Fruit fly (Drosophila melanogaster) whole organism, wandering third instar larva: ENCODE data around the gene CG18473.

Source experiments
- Abd-B ChIP-seq: fragments of >200 bp; optimal IDR thresholded peaks from 2 replicates; lab custom pipeline; 2017; ENCODE audit warnings: missing biosample characterization, missing genetic modification characterization
- CG32264 ChIP-seq: fragments of 200-800 bp; sonication (Bioruptor generic); optimal IDR thresholded peaks from 2 replicates; lab custom pipeline; 2016; ENCODE audit warnings: missing biosample characterization, missing genetic modification characterization
- CG9705 ChIP-seq: fragments of 200-800 bp; sonication (Bioruptor generic); optimal IDR thresholded peaks from 2 replicates; lab custom pipeline; 2018; ENCODE audit warnings: missing biosample characterization, mild to moderate bottlenecking, missing genetic modification characterization
- CrebA ChIP-seq: fragments of 200-800 bp; sonication (Bioruptor generic); optimal IDR thresholded peaks from 2 replicates; lab custom pipeline; 2016; ENCODE audit warnings: missing biosample characterization, mild to moderate bottlenecking, missing genetic modification characterization, borderline replicate concordance
- Dfd ChIP-seq: fragments of >200 bp; optimal IDR thresholded peaks from 2 replicates; lab custom pipeline; 2017; ENCODE audit warnings: missing biosample characterization, missing genetic modification characterization
- Dif ChIP-seq: fragments of 200-275, 200-300 bp; sonication (Bioruptor generic); optimal IDR thresholded peaks from 2 replicates; lab custom pipeline; 2018; ENCODE audit warnings: missing biosample characterization, missing genetic modification characterization; ENCODE audit not compliant: partially characterized antibody
- GATAd ChIP-seq: sonication (Bioruptor generic); optimal IDR thresholded peaks from 2 replicates; lab custom pipeline; 2016; ENCODE audit warnings: missing biosample characterization, missing genetic modification characterization
- HLH106 ChIP-seq: fragments of 200-800 bp; optimal IDR thresholded peaks from 3 replicates; lab custom pipeline; 2019; ENCODE audit warnings: missing biosample characterization, mild to moderate bottlenecking, missing genetic modification characterization, moderate library complexity
- Hnf4 ChIP-seq: fragments of 200-800 bp; sonication (Bioruptor generic); optimal IDR thresholded peaks from 2 replicates; lab custom pipeline; 2016; ENCODE audit warnings: missing biosample characterization, mild to moderate bottlenecking, missing genetic modification characterization
- Hr78 ChIP-seq: fragments of >200 bp; optimal IDR thresholded peaks from 2 replicates; lab custom pipeline; 2017; ENCODE audit warnings: missing biosample characterization, missing genetic modification characterization
- Hr83 ChIP-seq: fragments of 200-300 bp; sonication (Bioruptor generic); optimal IDR thresholded peaks from 2 replicates; lab custom pipeline; 2016; ENCODE audit warnings: missing biosample characterization, mild to moderate bottlenecking, missing genetic modification characterization, moderate library complexity; ENCODE audit not compliant: poor library complexity, severe bottlenecking
- Jra ChIP-seq: sonication (Bioruptor generic); optimal IDR thresholded peaks from 2 replicates; lab custom pipeline; 2016; ENCODE audit warnings: missing biosample characterization, missing genetic modification characterization
- Mio ChIP-seq: sonication (Bioruptor generic); optimal IDR thresholded peaks from 2 replicates; lab custom pipeline; 2016; ENCODE audit warnings: missing biosample characterization, missing genetic modification characterization
- Myc ChIP-seq: fragments of >200 bp; optimal IDR thresholded peaks from 2 replicates; lab custom pipeline; 2017
- N ChIP-seq: fragments of >200 bp; optimal IDR thresholded peaks from 2 replicates; lab custom pipeline; 2018; ENCODE audit warnings: missing biosample characterization, missing external identifiers, missing genetic modification characterization
- OdsH ChIP-seq: fragments of 200-800 bp; sonication (Bioruptor generic); optimal IDR thresholded peaks from 2 replicates; lab custom pipeline; 2016; ENCODE audit warnings: missing biosample characterization, mild to moderate bottlenecking, missing genetic modification characterization
- Rel ChIP-seq, 2 experiments: fragments of 200-800 bp; sonication (Bioruptor generic) in 1 of 2; optimal IDR thresholded peaks; 2 replicates in 1 of 2; 3 replicates in 1 of 2; lab custom pipeline; 2016 to 2019; ENCODE audit warnings: mild to moderate bottlenecking in 2 of 2, missing biosample characterization in 2 of 2, missing genetic modification characterization in 2 of 2, moderate library complexity in 1 of 2
- Sp1 ChIP-seq: fragments of 200-800 bp; sonication (Bioruptor generic); optimal IDR thresholded peaks from 3 replicates; lab custom pipeline; 2019; ENCODE audit warnings: missing biosample characterization, mild to moderate bottlenecking, missing genetic modification characterization, moderate library complexity
- Vsx2 ChIP-seq: fragments of 200-300, 225-300 bp; sonication (Bioruptor generic); optimal IDR thresholded peaks from 2 replicates; lab custom pipeline; 2018; ENCODE audit warnings: missing biosample characterization, missing genetic modification characterization; ENCODE audit not compliant: partially characterized antibody
- br ChIP-seq: fragments of 200-800 bp; sonication (Bioruptor generic); optimal IDR thresholded peaks from 2 replicates; lab custom pipeline; 2016; ENCODE audit warnings: missing biosample characterization, missing genetic modification characterization
- brk ChIP-seq: fragments of 200-800 bp; sonication (Bioruptor generic); optimal IDR thresholded peaks from 2 replicates; lab custom pipeline; 2016; ENCODE audit warnings: missing biosample characterization, mild to moderate bottlenecking, missing genetic modification characterization
- dl ChIP-seq, 2 experiments: fragments of 175-275, 200-275 bp in 1 of 2; fragments of 200-275 bp in 1 of 2; sonication (Bioruptor generic); optimal IDR thresholded peaks; lab custom pipeline; 2018; ENCODE audit warnings: mild to moderate bottlenecking in 2 of 2, missing biosample characterization in 2 of 2, missing genetic modification characterization in 2 of 2, moderate library complexity in 2 of 2; ENCODE audit not compliant: partially characterized antibody in 2 of 2, insufficient read depth in 1 of 2
- dmrt93B ChIP-seq: fragments of 200-800 bp; sonication (Bioruptor generic); optimal IDR thresholded peaks from 2 replicates; lab custom pipeline; 2018; ENCODE audit warnings: missing biosample characterization, mild to moderate bottlenecking, missing genetic modification characterization
- dsf ChIP-seq: sonication (Bioruptor generic); optimal IDR thresholded peaks from 2 replicates; lab custom pipeline; 2016; ENCODE audit warnings: missing biosample characterization, missing genetic modification characterization, borderline replicate concordance
- ey ChIP-seq: fragments of 200-800 bp; sonication (Bioruptor generic); optimal IDR thresholded peaks from 2 replicates; lab custom pipeline; 2016; ENCODE audit warnings: missing biosample characterization, missing genetic modification characterization
- foxo ChIP-seq, 2 experiments: fragments of 200-800 bp; sonication (Bioruptor generic); optimal IDR thresholded peaks; 2 replicates in 1 of 2; 3 replicates in 1 of 2; lab custom pipeline; 2016 to 2017; ENCODE audit warnings: missing biosample characterization in 2 of 2, missing genetic modification characterization in 2 of 2
- fru ChIP-seq: fragments of 200-800 bp; sonication (Bioruptor generic); optimal IDR thresholded peaks from 3 replicates; lab custom pipeline; 2016; ENCODE audit warnings: missing biosample characterization, mild to moderate bottlenecking, missing genetic modification characterization
- h ChIP-seq: fragments of 200-800 bp; sonication (Bioruptor generic); optimal IDR thresholded peaks from 3 replicates; lab custom pipeline; 2016; ENCODE audit warnings: missing biosample characterization, mild to moderate bottlenecking, missing genetic modification characterization
- jim ChIP-seq: fragments of 175-275, 200-325 bp; sonication (Bioruptor generic); optimal IDR thresholded peaks from 2 replicates; lab custom pipeline; 2016; ENCODE audit warnings: missing biosample characterization, mild to moderate bottlenecking, missing genetic modification characterization
- lola ChIP-seq: fragments of >200 bp; optimal IDR thresholded peaks from 2 replicates; lab custom pipeline; 2017; ENCODE audit warnings: missing biosample characterization, missing genetic modification characterization
- pan ChIP-seq: fragments of >200 bp; optimal IDR thresholded peaks from 2 replicates; lab custom pipeline; 2017
- psq ChIP-seq: fragments of 200-800 bp; sonication (Bioruptor generic); optimal IDR thresholded peaks from 3 replicates; lab custom pipeline; 2017; ENCODE audit warnings: missing biosample characterization, mild to moderate bottlenecking, missing genetic modification characterization, moderate library complexity
- rgr ChIP-seq: fragments of 200-800 bp; sonication (Bioruptor generic); optimal IDR thresholded peaks from 3 replicates; lab custom pipeline; 2016; ENCODE audit warnings: missing biosample characterization, mild to moderate bottlenecking, missing genetic modification characterization
- sage ChIP-seq: fragments of 200-800 bp; sonication (Bioruptor generic); optimal IDR thresholded peaks from 2 replicates; lab custom pipeline; 2016; ENCODE audit warnings: missing biosample characterization, mild to moderate bottlenecking, missing genetic modification characterization
- sv ChIP-seq: fragments of 200-800 bp; sonication (Bioruptor generic); optimal IDR thresholded peaks from 3 replicates; lab custom pipeline; 2016; ENCODE audit warnings: missing biosample characterization, missing genetic modification characterization
- tai ChIP-seq: sonication (Bioruptor generic); optimal IDR thresholded peaks from 2 replicates; lab custom pipeline; 2016; ENCODE audit warnings: missing biosample characterization, missing genetic modification characterization
- usp ChIP-seq: fragments of >200 bp; optimal IDR thresholded peaks from 2 replicates; lab custom pipeline; 2017; ENCODE audit warnings: missing biosample characterization, missing genetic modification characterization
- woc ChIP-seq: sonication (Bioruptor generic); optimal IDR thresholded peaks from 2 replicates; lab custom pipeline; 2016; ENCODE audit warnings: missing biosample characterization, mild to moderate bottlenecking, missing genetic modification characterization

CG18473 gene

DNA sequence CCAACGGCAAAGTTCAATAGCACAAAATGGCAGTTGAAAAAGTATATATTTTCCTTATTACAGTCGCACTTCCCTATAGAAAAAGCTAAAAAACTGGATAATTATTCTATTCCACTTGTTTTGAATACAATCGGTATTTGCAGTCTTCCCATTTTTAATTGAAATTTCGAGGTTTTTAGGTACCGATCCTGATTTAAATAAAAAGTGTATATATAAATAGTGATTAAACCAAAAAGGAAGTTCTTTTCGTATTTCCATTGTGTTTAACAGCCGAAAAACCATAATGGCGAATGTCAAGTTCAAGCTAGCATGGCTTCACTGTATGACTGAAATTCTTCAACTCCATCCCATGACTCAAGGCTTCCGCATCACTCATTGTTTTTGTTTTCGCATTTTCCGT is 16.6 kb upstream of the CG18473 start (continued):
- TF ChIP-seq dsf (GFP tag; lab: Kevin White, UChicago) (no peak), Dif (no peak)

DNA sequence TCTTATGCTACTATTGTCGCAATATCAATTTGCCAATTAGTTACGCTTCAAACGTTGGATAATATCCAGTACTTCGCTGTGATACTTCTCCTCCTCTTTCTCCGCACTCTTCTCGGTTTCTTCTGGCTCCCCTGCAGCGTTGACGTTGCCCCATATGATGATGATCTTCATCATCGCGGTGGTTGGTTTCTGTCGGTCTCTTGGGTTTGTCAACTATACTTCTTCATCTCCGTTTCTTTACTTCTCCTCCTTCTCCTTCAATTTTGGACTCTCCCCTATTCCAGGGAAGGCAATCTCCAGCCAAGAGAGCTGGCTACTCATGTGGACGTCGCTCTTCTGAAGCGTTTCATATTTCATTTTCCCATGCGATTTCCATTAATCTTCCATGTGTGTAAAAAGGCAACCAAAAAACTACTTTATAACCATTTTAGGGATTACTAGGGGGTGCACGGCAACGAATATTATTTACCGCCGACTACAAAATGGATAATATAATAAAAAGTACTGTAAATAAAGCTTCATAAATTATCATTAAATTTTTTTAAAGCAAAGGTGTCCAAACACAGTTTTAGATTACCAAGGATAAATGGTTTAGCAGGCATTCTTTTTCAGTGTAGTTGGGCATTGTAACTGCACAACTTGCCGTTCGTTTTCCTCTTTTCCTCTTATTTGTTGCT is 15.3 kb upstream of the CG18473 start:
- TF ChIP-seq dl (GFP tag; optimal IDR thresholded peaks at IDR 0.05; lab: Kevin White, UChicago; ENCODE audit: insufficient read depth in 1 of 2, partially characterized antibody in 2 of 2): no peak
- TF ChIP-seq Myc (lab: Kevin White, UChicago): no peak
- TF ChIP-seq ey: peak; percentile 80
- peak; percentile 42 for TF ChIP-seq Hnf4 (GFP tag; lab: Kevin White, UChicago)
- TF ChIP-seq lola (GFP tag; lab: Kevin White, UChicago): no peak
- TF ChIP-seq CG32264: peak; percentile 36
- TF ChIP-seq dmrt93B (GFP tag; lab: Kevin White, UChicago): peak; percentile 46
- no peak for TF ChIP-seq sv
- peak; percentile 84 for TF ChIP-seq h (GFP tag; lab: Kevin White, UChicago)
- TF ChIP-seq Mio (GFP tag; lab: Kevin White, UChicago): no peak
- TF ChIP-seq N (GFP tag; lab: Kevin White, UChicago): no peak
- peak; percentile 67 for TF ChIP-seq HLH106 (tag; lab: Kevin White, UChicago)
- TF ChIP-seq rgr: peak; percentile 78
- TF ChIP-seq jim (GFP tag; lab: Kevin White, UChicago): no peak
- TF ChIP-seq GATAd (GFP tag; lab: Kevin White, UChicago): no peak
- TF ChIP-seq Dif: peak; percentile 9
- TF ChIP-seq usp (GFP tag; lab: Kevin White, UChicago): no peak
- TF ChIP-seq woc (GFP tag; lab: Kevin White, UChicago): peak; percentile 74
- TF ChIP-seq Hr83 (GFP tag; lab: Kevin White, UChicago): no peak
- no peak for TF ChIP-seq Dfd (GFP tag; lab: Kevin White, UChicago)
- TF ChIP-seq Hr78 (GFP tag; lab: Kevin White, UChicago): no peak
- TF ChIP-seq OdsH (GFP tag; lab: Kevin White, UChicago): peak; percentile 79
- peak; percentile 60 for TF ChIP-seq sage
- TF ChIP-seq tai (GFP tag; lab: Kevin White, UChicago): peak; percentile 48
- peak; percentile 93 for TF ChIP-seq psq (GFP tag; lab: Kevin White, UChicago)
- no peak for TF ChIP-seq pan (lab: Kevin White, UChicago)
- no peak for TF ChIP-seq Rel (GFP tag; optimal IDR thresholded peaks at IDR 0.05; lab: Kevin White, UChicago)
- no peak for TF ChIP-seq Rel (tag; optimal IDR thresholded peaks at IDR 0.05; lab: Kevin White, UChicago)
- TF ChIP-seq CG9705 (GFP tag; lab: Kevin White, UChicago): no peak
- no peak for TF ChIP-seq Abd-B (GFP tag; lab: Kevin White, UChicago)
- peak; percentile 57 for TF ChIP-seq brk
- peak; percentile 18 for TF ChIP-seq Jra (GFP tag; lab: Kevin White, UChicago)
- TF ChIP-seq Vsx2 (GFP tag; lab: Kevin White, UChicago): no peak
- TF ChIP-seq Sp1: peak; percentile 75
- peak; percentile 81 for TF ChIP-seq fru (GFP tag; lab: Kevin White, UChicago)
- no peak for TF ChIP-seq CrebA (GFP tag; lab: Kevin White, UChicago)
- TF ChIP-seq dsf (GFP tag; lab: Kevin White, UChicago): no peak
- TF ChIP-seq br (GFP tag; lab: Kevin White, UChicago): peak; percentile 72
- TF ChIP-seq foxo (GFP tag; optimal IDR thresholded peaks at IDR 0.05; lab: Kevin White, UChicago): peak in 1 of 2 experiments; percentile 80
- TF ChIP-seq, all 38 proteins: peak for 19

dm6 chr3R:9348379-9348721 is 14.8 kb upstream of the CG18473 start:
- TF ChIP-seq dl (GFP tag; optimal IDR thresholded peaks at IDR 0.05; lab: Kevin White, UChicago; ENCODE audit: insufficient read depth in 1 of 2, partially characterized antibody in 2 of 2): peak in 1 of 2 experiments; percentile 18
- TF ChIP-seq psq (GFP tag; lab: Kevin White, UChicago): peak; percentile 89
- no peak for TF ChIP-seq fru (GFP tag; lab: Kevin White, UChicago)
- TF ChIP-seq Myc (lab: Kevin White, UChicago): no peak
- TF ChIP-seq Dif: peak; percentile 40
- TF ChIP-seq, all 38 proteins: peak for 3
